Worm (Caenorhabditis elegans) whole organism, L4 larva: ENCODE results near the gene unc-47.

ENCODE experiments used
- F10B5.3 ChIP-seq: sonication (generic microtip); optimal IDR thresholded peaks from 2 replicates; lab custom pipeline; 2016; ENCODE audit warnings: mild to moderate bottlenecking, missing genetic modification characterization, missing compliant biosample characterization
- ZK546.5 ChIP-seq, 2 experiments: sonication (generic microtip); optimal IDR thresholded peaks; 2 replicates each; lab custom pipeline; 2017; ENCODE audit warnings: missing biosample characterization in 2 of 2, missing genetic modification characterization in 2 of 2
- aly-2 ChIP-seq: sonication (generic microtip); optimal IDR thresholded peaks from 2 replicates; lab custom pipeline; 2018; ENCODE audit warnings: missing biosample characterization, missing genetic modification characterization
- ceh-62 ChIP-seq: sonication (generic microtip); optimal IDR thresholded peaks from 2 replicates; lab custom pipeline; 2017; ENCODE audit warnings: missing biosample characterization, missing genetic modification characterization
- ces-1 ChIP-seq: fragments of 150-350 bp; sonication (generic microtip); optimal IDR thresholded peaks from 4 replicates; lab custom pipeline; 2014; ENCODE audit warnings: missing biosample characterization, missing genetic modification reagents, missing genetic modification characterization
- daf-12 ChIP-seq: fragments of 150-350 bp; optimal IDR thresholded peaks from 2 replicates; lab custom pipeline; 2014; ENCODE audit warnings: missing biosample characterization, missing genetic modification reagents, missing genetic modification characterization
- nhr-11 ChIP-seq: fragments of 150-350 bp; optimal IDR thresholded peaks from 2 replicates; lab custom pipeline; 2014; ENCODE audit warnings: missing biosample characterization, missing genetic modification characterization
- nhr-6 ChIP-seq: fragments of 150-350 bp; optimal IDR thresholded peaks from 2 replicates; lab custom pipeline; 2014; ENCODE audit warnings: missing biosample characterization, missing genetic modification characterization
- pha-4 ChIP-seq, 2 experiments: fragments of 150-350 bp in 1 of 2; fragments of 200-800 bp in 1 of 2; sonication (Bioruptor generic) in 1 of 2; IDR thresholded peaks in 1 of 2; optimal IDR thresholded peaks in 1 of 2; 2 replicates each; pipeline versions ENCODE4 v1.3.6 to Lab custom; 2014 to 2022; ENCODE audit warnings: missing genetic modification characterization in 2 of 2, missing genetic modification reagents in 2 of 2, missing biosample characterization in 1 of 2, missing compliant biosample characterization in 1 of 2
- pqm-1 ChIP-seq: sonication (generic microtip); optimal IDR thresholded peaks from 2 replicates; lab custom pipeline; 2017; ENCODE audit warnings: missing biosample characterization, missing genetic modification characterization
- sdz-12 ChIP-seq: fragments of 200-800 bp; sonication (Bioruptor generic); optimal IDR thresholded peaks from 2 replicates; lab custom pipeline; 2018; ENCODE audit warnings: mild to moderate bottlenecking, missing genetic modification characterization, missing compliant biosample characterization
- zag-1 ChIP-seq: fragments of 150-350 bp; optimal IDR thresholded peaks from 2 replicates; lab custom pipeline; 2014; ENCODE audit warnings: missing biosample characterization, missing genetic modification characterization
- zfp-3 ChIP-seq: fragments of 200-800 bp; sonication (Bioruptor generic); conservative IDR thresholded peaks from 2 replicates; pipeline ENCODE4 v1.3.6; 2022; ENCODE audit warnings: missing genetic modification reagents, missing genetic modification characterization, missing compliant biosample characterization

ce11 chrIII:10215882-10216281 is 29.8 kb upstream of the unc-47 start:
- no peak for TF ChIP-seq pha-4 (GFP tag; IDR thresholded peaks at IDR 0.05; lab: Robert Waterston, UW)
- no peak for TF ChIP-seq pha-4 (tag; optimal IDR thresholded peaks at IDR 0.05; lab: Kevin White, UChicago)
- no peak for TF ChIP-seq ceh-62 (tag; lab: Kevin White, UChicago)
- no peak for TF ChIP-seq daf-12 (tag; lab: Kevin White, UChicago)
- no peak for TF ChIP-seq F10B5.3 (tag; lab: Kevin White, UChicago)
- no peak for TF ChIP-seq ces-1
- TF ChIP-seq sdz-12 (GFP tag; lab: Kevin White, UChicago): no peak
- no peak for TF ChIP-seq ZK546.5 (tag; optimal IDR thresholded peaks at IDR 0.05; lab: Kevin White, UChicago)
- TF ChIP-seq zag-1 (tag; lab: Kevin White, UChicago): no peak
- no peak for TF ChIP-seq zfp-3 (GFP tag; lab: Robert Waterston, UW)
- TF ChIP-seq nhr-11: no peak
- TF ChIP-seq aly-2 (tag; lab: Kevin White, UChicago): no peak
- TF ChIP-seq nhr-6 (tag; lab: Kevin White, UChicago): no peak
- no peak for TF ChIP-seq pqm-1
